Fruit fly (Drosophila melanogaster) Kc167 (cell line): ENCODE measurements around the gene Osi21.

Experiments used
- Myc ChIP-seq: fragments of >200 bp; optimal IDR thresholded peaks from 2 replicates; lab custom pipeline; 2017; ENCODE audit warnings: missing external identifiers
- Sin3A ChIP-seq: fragments of >200 bp; optimal IDR thresholded peaks from 2 replicates; lab custom pipeline; 2018; ENCODE audit warnings: missing external identifiers
- h ChIP-seq: fragments of >200 bp; optimal IDR thresholded peaks from 3 replicates; lab custom pipeline; 2018; ENCODE audit warnings: missing external identifiers
- psq ChIP-seq: fragments of >200 bp; optimal IDR thresholded peaks from 2 replicates; lab custom pipeline; 2017; ENCODE audit warnings: missing external identifiers
- ttk ChIP-seq: sonication (Bioruptor generic); optimal IDR thresholded peaks from 2 replicates; lab custom pipeline; 2017; ENCODE audit warnings: missing external identifiers

DNA sequence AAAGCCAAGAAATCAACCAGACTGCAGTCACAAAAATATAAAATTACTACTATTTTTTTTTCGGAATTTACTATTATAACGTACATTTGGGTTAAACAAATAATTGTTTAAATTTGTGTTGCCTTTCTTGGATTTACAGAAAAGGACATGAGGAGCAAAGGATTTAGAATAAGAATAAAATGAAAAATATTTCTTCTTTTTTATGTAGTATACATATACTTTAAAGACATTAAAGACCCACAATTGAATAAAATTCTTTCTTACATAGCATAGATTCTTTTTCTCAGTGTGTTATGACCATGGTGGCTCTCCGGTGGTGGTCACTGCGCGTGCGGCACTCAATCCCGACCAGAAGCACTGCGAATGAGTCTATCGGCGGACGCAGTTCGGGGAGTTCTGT, 33.7 kb upstream of the Osi21 start:
- TF ChIP-seq h (lab: Kevin White, UChicago) (no peak), psq (lab: Kevin White, UChicago) (no peak), ttk (lab: Kevin White, UChicago) (no peak), Sin3A (no peak), Myc (lab: Kevin White, UChicago) (no peak)
